Worm (Caenorhabditis elegans) whole organism, young adult: ENCODE results near the gene H39E23.2.

ENCODE experiments used
- F10E7.11 ChIP-seq: sonication (generic microtip); optimal IDR thresholded peaks from 2 replicates; lab custom pipeline; 2017; ENCODE audit warnings: mild to moderate bottlenecking, missing genetic modification characterization, moderate library complexity, missing compliant biosample characterization
- F23B12.7 ChIP-seq: sonication (generic microtip); optimal IDR thresholded peaks from 2 replicates; lab custom pipeline; 2017; ENCODE audit warnings: missing genetic modification characterization, mild to moderate bottlenecking, missing compliant biosample characterization, antibody characterized with exemption, moderate library complexity; ENCODE audit not compliant: insufficient read depth
- F33H1.4 ChIP-seq: fragments of 200-800 bp; sonication (Bioruptor generic); IDR thresholded peaks from 2 replicates; pipeline ENCODE4 v1.3.6; 2022; ENCODE audit warnings: missing genetic modification reagents, missing genetic modification characterization, missing compliant biosample characterization
- F49E8.2 ChIP-seq: sonication (generic microtip); optimal IDR thresholded peaks from 3 replicates; lab custom pipeline; 2017; ENCODE audit warnings: missing genetic modification characterization, mild to moderate bottlenecking, missing compliant biosample characterization, antibody characterized with exemption, moderate library complexity; ENCODE audit not compliant: insufficient read depth
- F55B11.4 ChIP-seq: sonication (generic microtip); optimal IDR thresholded peaks from 2 replicates; lab custom pipeline; 2016; ENCODE audit warnings: missing compliant biosample characterization, missing genetic modification characterization, borderline replicate concordance; ENCODE audit not compliant: insufficient read depth
- F57A8.1 ChIP-seq: fragments of 200-800 bp; sonication (Bioruptor generic); optimal IDR thresholded peaks from 2 replicates; lab custom pipeline; 2018; ENCODE audit warnings: mild to moderate bottlenecking, missing genetic modification characterization, moderate library complexity, missing compliant biosample characterization
- F57C9.4 ChIP-seq: sonication (generic microtip); optimal IDR thresholded peaks from 2 replicates; lab custom pipeline; 2017; ENCODE audit warnings: mild to moderate bottlenecking, missing genetic modification characterization, missing compliant biosample characterization
- K11D2.4 ChIP-seq: fragments of 200-800 bp; sonication (Bioruptor generic); IDR thresholded peaks from 2 replicates; pipeline ENCODE4 v1.3.6; 2022; ENCODE audit warnings: missing genetic modification reagents, missing genetic modification characterization, missing compliant biosample characterization
- K12H6.12 ChIP-seq: fragments of 200-800 bp; sonication (Bioruptor generic); optimal IDR thresholded peaks from 2 replicates; lab custom pipeline; 2018; ENCODE audit warnings: mild to moderate bottlenecking, missing genetic modification characterization, missing compliant biosample characterization
- Y53F4B.3 ChIP-seq: fragments of 200-800 bp; sonication (Bioruptor generic); IDR thresholded peaks from 2 replicates; pipeline ENCODE4 v1.3.6; 2022; ENCODE audit warnings: missing genetic modification reagents, missing genetic modification characterization, missing compliant biosample characterization
- Y56A3A.18 ChIP-seq: fragments of 200-800 bp; sonication (Bioruptor generic); IDR thresholded peaks from 2 replicates; pipeline ENCODE4 v1.3.6; 2022; ENCODE audit warnings: missing genetic modification reagents, missing genetic modification characterization, missing compliant biosample characterization
- akir-1 ChIP-seq: fragments of 200-800 bp; sonication (Bioruptor generic); optimal IDR thresholded peaks from 2 replicates; lab custom pipeline; 2018; ENCODE audit warnings: mild to moderate bottlenecking, missing genetic modification characterization, moderate library complexity, missing compliant biosample characterization
- atf-7 ChIP-seq: sonication (generic microtip); optimal IDR thresholded peaks from 2 replicates; lab custom pipeline; 2017; ENCODE audit warnings: mild to moderate bottlenecking, missing genetic modification characterization, missing compliant biosample characterization
- athp-1 ChIP-seq: sonication (generic microtip); optimal IDR thresholded peaks from 2 replicates; lab custom pipeline; 2017; ENCODE audit warnings: mild to moderate bottlenecking, missing genetic modification characterization, missing compliant biosample characterization
- attf-5 ChIP-seq: fragments of 200-800 bp; sonication (Bioruptor generic); optimal IDR thresholded peaks from 2 replicates; lab custom pipeline; 2018; ENCODE audit warnings: mild to moderate bottlenecking, missing genetic modification characterization, missing compliant biosample characterization
- bed-1 ChIP-seq: fragments of 200-800 bp; sonication (Bioruptor generic); IDR thresholded peaks from 2 replicates; pipeline ENCODE4 v1.3.6; 2022; ENCODE audit warnings: missing genetic modification reagents, missing genetic modification characterization, missing compliant biosample characterization
- ccch-3 ChIP-seq: fragments of 200-800 bp; sonication (Bioruptor generic); optimal IDR thresholded peaks from 2 replicates; lab custom pipeline; 2018; ENCODE audit warnings: mild to moderate bottlenecking, missing genetic modification characterization, missing compliant biosample characterization
- cebp-2 ChIP-seq: fragments of 200-800 bp; sonication (Bioruptor generic); IDR thresholded peaks from 2 replicates; pipeline ENCODE4 v1.3.6; 2022; ENCODE audit warnings: missing genetic modification characterization, missing compliant biosample characterization
- ceh-100 ChIP-seq: fragments of 200-800 bp; sonication (Bioruptor generic); IDR thresholded peaks from 2 replicates; pipeline ENCODE4 v1.3.6; 2022; ENCODE audit warnings: missing genetic modification reagents, missing genetic modification characterization, missing compliant biosample characterization
- ceh-27 ChIP-seq: fragments of 200-800 bp; sonication (Bioruptor generic); optimal IDR thresholded peaks from 2 replicates; lab custom pipeline; 2018; ENCODE audit warnings: mild to moderate bottlenecking, missing genetic modification characterization, moderate library complexity, missing compliant biosample characterization
- ceh-58 ChIP-seq: fragments of 200-800 bp; sonication (Bioruptor generic); IDR thresholded peaks from 2 replicates; pipeline ENCODE4 v1.3.6; 2022; ENCODE audit warnings: missing genetic modification characterization, missing compliant biosample characterization
- ceh-79 ChIP-seq: sonication (generic microtip); optimal IDR thresholded peaks from 2 replicates; lab custom pipeline; 2017; ENCODE audit warnings: mild to moderate bottlenecking, missing genetic modification characterization, missing compliant biosample characterization
- chd-7 ChIP-seq: sonication (generic microtip); optimal IDR thresholded peaks from 2 replicates; lab custom pipeline; 2016; ENCODE audit warnings: mild to moderate bottlenecking, missing genetic modification characterization, moderate library complexity, missing compliant biosample characterization
- egl-44 ChIP-seq: fragments of 200-800 bp; sonication (Bioruptor generic); IDR thresholded peaks from 2 replicates; pipeline ENCODE4 v1.3.6; 2022; ENCODE audit warnings: missing genetic modification reagents, missing genetic modification characterization, missing compliant biosample characterization
- fkh-3 ChIP-seq: sonication (generic microtip); optimal IDR thresholded peaks from 2 replicates; lab custom pipeline; 2016; ENCODE audit warnings: mild to moderate bottlenecking, missing genetic modification characterization, missing compliant biosample characterization
- gei-17 ChIP-seq: fragments of 200-800 bp; sonication (Bioruptor generic); optimal IDR thresholded peaks from 2 replicates; lab custom pipeline; 2018; ENCODE audit warnings: mild to moderate bottlenecking, missing genetic modification characterization, missing compliant biosample characterization
- hsf-1 ChIP-seq: fragments of 200-800 bp; sonication (Bioruptor generic); IDR thresholded peaks from 2 replicates; pipeline ENCODE4 v1.3.6; 2022; ENCODE audit warnings: missing genetic modification reagents, missing genetic modification characterization, missing compliant biosample characterization
- lsy-27 ChIP-seq: sonication (generic microtip); optimal IDR thresholded peaks from 2 replicates; lab custom pipeline; 2017; ENCODE audit warnings: missing genetic modification characterization, mild to moderate bottlenecking, missing compliant biosample characterization, antibody characterized with exemption, missing genotype, borderline replicate concordance; ENCODE audit not compliant: insufficient read depth
- mcd-1 ChIP-seq: fragments of 200-800 bp; sonication (Bioruptor generic); IDR thresholded peaks from 2 replicates; pipeline ENCODE4 v1.3.6; 2022; ENCODE audit warnings: missing genetic modification reagents, missing genetic modification characterization, missing compliant biosample characterization
- mes-4 ChIP-seq: sonication (generic microtip); optimal IDR thresholded peaks from 2 replicates; lab custom pipeline; 2016; ENCODE audit warnings: missing genotype, missing genetic modification characterization, missing compliant biosample characterization
- nfya-1 ChIP-seq: sonication (generic microtip); optimal IDR thresholded peaks from 2 replicates; lab custom pipeline; 2017; ENCODE audit warnings: antibody characterized with exemption, missing compliant biosample characterization, missing genetic modification characterization, borderline replicate concordance; ENCODE audit not compliant: insufficient read depth
- nfya-2 ChIP-seq: fragments of 200-800 bp; sonication (Bioruptor generic); IDR thresholded peaks from 2 replicates; pipeline ENCODE4 v1.3.6; 2022; ENCODE audit warnings: missing genetic modification reagents, missing genetic modification characterization, missing compliant biosample characterization
- nhr-27 ChIP-seq: fragments of 200-800 bp; sonication (Bioruptor generic); optimal IDR thresholded peaks from 2 replicates; lab custom pipeline; 2018; ENCODE audit warnings: mild to moderate bottlenecking, missing genetic modification characterization, moderate library complexity, missing compliant biosample characterization
- snpc-4 ChIP-seq, 5 experiments: fragments of 150-350 bp in 1 of 5; sonication (generic microtip) in 4 of 5; optimal IDR thresholded peaks; 2 replicates each; lab custom pipeline; 2014 to 2018; ENCODE audit warnings: missing genetic modification characterization in 5 of 5, missing biosample characterization in 3 of 5, antibody characterized with exemption in 2 of 5, mild to moderate bottlenecking in 2 of 5, missing compliant biosample characterization in 2 of 5, missing genotype in 2 of 5, moderate library complexity in 2 of 5, missing genetic modification reagents in 1 of 5
- somi-1 ChIP-seq: fragments of 200-800 bp; sonication (Bioruptor generic); optimal IDR thresholded peaks from 2 replicates; lab custom pipeline; 2018; ENCODE audit warnings: mild to moderate bottlenecking, missing genetic modification characterization, missing compliant biosample characterization
- tbx-9 ChIP-seq: sonication (generic microtip); optimal IDR thresholded peaks from 2 replicates; lab custom pipeline; 2016; ENCODE audit warnings: borderline replicate concordance, missing genetic modification characterization, inconsistent platforms, missing compliant biosample characterization
- tlf-1 ChIP-seq: fragments of 200-800 bp; sonication (Bioruptor generic); optimal IDR thresholded peaks from 2 replicates; lab custom pipeline; 2018; ENCODE audit warnings: mild to moderate bottlenecking, missing genetic modification characterization, missing compliant biosample characterization
- zfh-2 ChIP-seq: fragments of 200-800 bp; sonication (Bioruptor generic); conservative IDR thresholded peaks from 2 replicates; pipeline ENCODE4 v1.3.6; 2022; ENCODE audit warnings: missing genetic modification reagents, missing genetic modification characterization, missing compliant biosample characterization
- ztf-3 ChIP-seq: fragments of 200-800 bp; sonication (Bioruptor generic); optimal IDR thresholded peaks from 2 replicates; lab custom pipeline; 2018; ENCODE audit warnings: mild to moderate bottlenecking, missing genetic modification characterization, missing compliant biosample characterization

Gene H39E23.2

DNA sequence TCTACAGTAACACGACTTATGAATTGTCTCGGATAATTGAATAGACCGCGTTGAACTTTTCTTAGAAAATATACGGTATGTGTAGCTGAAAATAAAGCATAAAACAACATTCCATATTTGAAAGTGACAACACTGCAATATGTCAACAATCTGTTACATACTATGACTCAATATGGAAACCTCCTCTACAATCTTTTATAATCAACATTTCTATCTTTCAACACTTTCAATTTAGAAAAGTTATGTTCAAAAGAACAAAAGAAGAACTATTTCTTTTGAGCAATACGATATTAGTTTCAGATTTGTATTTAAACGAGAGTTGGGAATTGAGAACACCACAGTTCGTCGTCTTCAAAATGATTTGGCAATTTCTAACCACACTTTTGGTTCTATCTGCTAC is 27.7 kb upstream of the H39E23.2 start, which contains the start of gene D1086.10:
Gene D1086.10, plus strand, starts transcription at position 301 of the 400 bp plus-strand sequence.
- TF ChIP-seq zfh-2 (GFP tag; lab: Robert Waterston, UW): no peak
- TF ChIP-seq F23B12.7: no peak
- no peak for TF ChIP-seq gei-17 (GFP tag; lab: Kevin White, UChicago)
- TF ChIP-seq F33H1.4 (GFP tag; lab: Robert Waterston, UW): no peak
- no peak for TF ChIP-seq nfya-2
- TF ChIP-seq tbx-9 (tag; lab: Kevin White, UChicago): no peak
- TF ChIP-seq akir-1 (GFP tag; lab: Kevin White, UChicago): no peak
- no peak for TF ChIP-seq tlf-1 (GFP tag; lab: Kevin White, UChicago)
- no peak for TF ChIP-seq fkh-3 (tag; lab: Kevin White, UChicago)
- no peak for TF ChIP-seq ceh-100 (GFP tag; lab: Robert Waterston, UW)

DNA sequence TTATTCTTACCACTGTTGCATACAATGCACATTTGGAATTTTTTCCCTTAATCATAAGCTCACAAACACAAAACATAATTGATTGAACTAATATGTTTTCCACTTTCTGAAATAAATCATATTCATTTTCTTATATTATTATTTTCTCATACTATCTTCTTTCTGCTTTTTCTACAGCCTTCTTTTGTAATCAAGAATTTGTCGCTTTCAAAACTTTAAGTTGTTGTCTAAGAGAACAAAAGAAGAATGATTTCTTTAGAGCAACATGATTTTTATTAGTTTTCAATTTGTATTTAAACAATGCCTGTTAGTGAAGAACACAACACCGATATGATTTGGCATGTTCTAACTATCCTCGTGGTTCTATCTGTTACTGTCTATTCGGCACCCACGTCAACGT is 26.2 kb upstream of the H39E23.2 start, which contains the start of gene D1086.7:
Gene D1086.7, plus strand, starts transcription at position 301 of the 400 bp plus-strand sequence.
- no peak for TF ChIP-seq attf-5 (GFP tag; lab: Kevin White, UChicago)
- no peak for TF ChIP-seq nhr-27 (tag; lab: Kevin White, UChicago)
- no peak for TF ChIP-seq ccch-3 (GFP tag; lab: Kevin White, UChicago)
- TF ChIP-seq Y56A3A.18 (GFP tag; lab: Robert Waterston, UW): no peak
- TF ChIP-seq ceh-27 (GFP tag; lab: Kevin White, UChicago): no peak
- no peak for TF ChIP-seq bed-1 (GFP tag; lab: Robert Waterston, UW)
- TF ChIP-seq lsy-27 (tag; lab: Kevin White, UChicago): no peak
- TF ChIP-seq nfya-1 (tag; lab: Kevin White, UChicago): no peak
- TF ChIP-seq ztf-3 (GFP tag; lab: Kevin White, UChicago): no peak
- TF ChIP-seq mcd-1 (GFP tag; lab: Robert Waterston, UW): no peak
- TF ChIP-seq mes-4 (tag; lab: Kevin White, UChicago): no peak

DNA sequence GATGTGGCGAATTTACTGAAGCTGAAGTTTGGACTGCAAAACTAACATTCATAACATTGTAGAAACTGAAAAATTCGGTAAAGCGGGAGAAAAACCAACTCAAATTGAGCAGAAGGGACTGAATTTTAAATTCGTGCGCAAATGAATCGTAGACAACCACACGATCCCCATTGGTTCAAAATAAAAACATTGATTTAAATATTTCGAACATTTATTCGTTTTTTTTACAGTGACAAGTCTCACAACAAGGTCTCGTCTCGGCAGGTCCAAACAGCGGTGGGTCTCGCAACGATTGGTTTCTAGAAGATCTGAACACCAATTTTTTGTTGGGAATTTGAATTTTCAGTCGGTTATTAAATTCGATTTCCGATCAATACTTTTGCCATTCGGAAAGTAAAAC is 24.6 kb upstream of the H39E23.2 start, which contains the start of gene D1086.18:
Gene D1086.18, plus strand, starts transcription at position 301 of the 400 bp plus-strand sequence.
- no peak for TF ChIP-seq chd-7 (tag; lab: Kevin White, UChicago)
- TF ChIP-seq snpc-4 (GFP tag; optimal IDR thresholded peaks at IDR 0.05; lab: Kevin White, UChicago): no peak
- no peak for TF ChIP-seq snpc-4 (tag; optimal IDR thresholded peaks at IDR 0.05; lab: Kevin White, UChicago)
- TF ChIP-seq somi-1: no peak
- TF ChIP-seq ceh-100 (GFP tag; lab: Robert Waterston, UW): no peak
- no peak for TF ChIP-seq atf-7
- no peak for TF ChIP-seq F57C9.4 (tag; lab: Kevin White, UChicago)
- TF ChIP-seq K12H6.12 (tag; lab: Kevin White, UChicago): no peak

ce11 chrV:14088051-14088450 is 22.1 kb upstream of the H39E23.2 start, which contains the start of gene D1086.19:
D1086.19 (plus strand) TSS chrV:14088351.
- TF ChIP-seq hsf-1 (GFP tag; lab: Robert Waterston, UW) (no peak), tlf-1 (GFP tag; lab: Kevin White, UChicago) (no peak), ceh-58 (GFP tag; lab: Robert Waterston, UW) (no peak), tbx-9 (tag; lab: Kevin White, UChicago) (no peak), K11D2.4 (GFP tag; lab: Robert Waterston, UW) (no peak), F57A8.1 (no peak), bed-1 (GFP tag; lab: Robert Waterston, UW) (no peak), Y53F4B.3 (no peak), zfh-2 (GFP tag; lab: Robert Waterston, UW) (no peak), ceh-79 (tag; lab: Kevin White, UChicago) (no peak), athp-1 (no peak), egl-44 (GFP tag; lab: Robert Waterston, UW) (no peak), attf-5 (GFP tag; lab: Kevin White, UChicago) (no peak), F49E8.2 (tag; lab: Kevin White, UChicago) (no peak), F55B11.4 (no peak), cebp-2 (GFP tag; lab: Robert Waterston, UW) (no peak), F10E7.11 (no peak)
